Fruit fly (Drosophila melanogaster) whole organism, embryonic: ENCODE measurements around the gene CG43845.

Experiments used
- Bgb ChIP-seq: fragments of 200-800 bp; sonication (Bioruptor generic); IDR thresholded peaks from 2 replicates; pipeline ENCODE4 v1.3.6; 2022; ENCODE audit warnings: missing biosample characterization, missing genetic modification characterization; ENCODE audit not compliant: partially characterized antibody
- CG10366 ChIP-seq: fragments of 200-800 bp; sonication (Bioruptor generic); IDR thresholded peaks from 2 replicates; pipeline ENCODE4 v1.3.6; 2022; ENCODE audit warnings: missing biosample characterization, missing genetic modification characterization
- CG13894 ChIP-seq: fragments of 200-800 bp; sonication (Bioruptor generic); optimal IDR thresholded peaks from 3 replicates; lab custom pipeline; 2018; ENCODE audit warnings: missing biosample characterization, mild to moderate bottlenecking, missing genetic modification characterization, moderate library complexity
- CG1603 ChIP-seq: fragments of 200-800 bp; sonication (Bioruptor generic); optimal IDR thresholded peaks from 2 replicates; lab custom pipeline; 2019; ENCODE audit warnings: missing biosample characterization, mild to moderate bottlenecking, missing genetic modification characterization, moderate library complexity
- CG16815 ChIP-seq: fragments of 200-800 bp; sonication (Bioruptor generic); optimal IDR thresholded peaks from 3 replicates; lab custom pipeline; 2017; ENCODE audit warnings: missing biosample characterization, mild to moderate bottlenecking, missing genetic modification characterization
- CG17612 ChIP-seq: fragments of 200-800 bp; sonication (Bioruptor generic); IDR thresholded peaks from 2 replicates; pipeline ENCODE4 v1.3.6; 2022; ENCODE audit warnings: missing biosample characterization, missing genetic modification characterization
- CG17829 ChIP-seq: fragments of 200-800 bp; optimal IDR thresholded peaks from 2 replicates; lab custom pipeline; 2019; ENCODE audit warnings: missing biosample characterization, mild to moderate bottlenecking, missing genetic modification characterization, moderate library complexity
- CG18262 ChIP-seq: fragments of 200-800 bp; optimal IDR thresholded peaks from 3 replicates; lab custom pipeline; 2019; ENCODE audit warnings: missing biosample characterization, mild to moderate bottlenecking, missing genetic modification characterization, moderate library complexity
- CG4328 ChIP-seq: fragments of 200-800 bp; sonication (Bioruptor generic); optimal IDR thresholded peaks from 3 replicates; lab custom pipeline; 2017; ENCODE audit warnings: missing biosample characterization, missing genetic modification reagents, missing genetic modification characterization
- CG4360 ChIP-seq: fragments of 200-800 bp; sonication (Bioruptor generic); IDR thresholded peaks from 2 replicates; pipeline ENCODE4 v1.3.6; 2022; ENCODE audit warnings: missing biosample characterization, missing genetic modification characterization
- CG4617 ChIP-seq: fragments of 200-800 bp; sonication (Bioruptor generic); optimal IDR thresholded peaks from 3 replicates; lab custom pipeline; 2016; ENCODE audit warnings: missing biosample characterization, missing genetic modification characterization, borderline replicate concordance
- CG9727 ChIP-seq: fragments of 200-800 bp; sonication (Bioruptor generic); optimal IDR thresholded peaks from 3 replicates; lab custom pipeline; 2017; ENCODE audit warnings: missing biosample characterization, mild to moderate bottlenecking, missing genetic modification characterization
- CHES-1-like ChIP-seq: fragments of 200-800 bp; sonication (Bioruptor generic); optimal IDR thresholded peaks from 2 replicates; lab custom pipeline; 2016; ENCODE audit warnings: missing biosample characterization, missing genetic modification characterization
- CrebB ChIP-seq: fragments of 200-800 bp; sonication (Bioruptor generic); optimal IDR thresholded peaks from 3 replicates; lab custom pipeline; 2018; ENCODE audit warnings: missing biosample characterization, mild to moderate bottlenecking, missing genetic modification characterization
- Dref ChIP-seq: fragments of 200-800 bp; sonication (Bioruptor generic); IDR thresholded peaks from 2 replicates; pipeline ENCODE4 v1.3.6; 2022; ENCODE audit warnings: missing biosample characterization, missing genetic modification characterization
- Drgx ChIP-seq: fragments of 200-800 bp; sonication (Bioruptor generic); IDR thresholded peaks from 2 replicates; pipeline ENCODE4 v1.3.6; 2022; ENCODE audit warnings: missing biosample characterization, missing genetic modification characterization
- Hmx ChIP-seq: fragments of 200-800 bp; sonication (Bioruptor generic); optimal IDR thresholded peaks from 2 replicates; lab custom pipeline; 2016; ENCODE audit warnings: missing biosample characterization, missing genetic modification characterization
- NfI ChIP-seq: fragments of 200-800 bp; sonication (Bioruptor generic); optimal IDR thresholded peaks from 3 replicates; lab custom pipeline; 2018; ENCODE audit warnings: missing biosample characterization, mild to moderate bottlenecking, missing genetic modification characterization, moderate library complexity
- Opbp ChIP-seq: fragments of 200-800 bp; sonication (Bioruptor generic); IDR thresholded peaks from 3 replicates; pipeline ENCODE4 v1.3.6; 2022; ENCODE audit warnings: missing biosample characterization, missing genetic modification characterization; ENCODE audit not compliant: partially characterized antibody
- Optix ChIP-seq: fragments of 200-800 bp; sonication (Bioruptor generic); IDR thresholded peaks from 3 replicates; pipeline ENCODE4 v1.3.6; 2022; ENCODE audit warnings: missing biosample characterization, missing genetic modification characterization
- Pdp1 ChIP-seq, 2 experiments: fragments of 200-800 bp; sonication (Bioruptor generic); optimal IDR thresholded peaks; 3 replicates each; lab custom pipeline; 2016; ENCODE audit warnings: missing biosample characterization in 2 of 2, missing genetic modification characterization in 2 of 2, mild to moderate bottlenecking in 1 of 2, moderate library complexity in 1 of 2
- Scr ChIP-seq: fragments of 200-800 bp; sonication (Bioruptor generic); IDR thresholded peaks from 2 replicates; pipeline ENCODE4 v1.3.6; 2022; ENCODE audit warnings: missing biosample characterization, missing genetic modification characterization; ENCODE audit not compliant: partially characterized antibody
- Side ChIP-seq: fragments of 200-800 bp; sonication (Bioruptor generic); optimal IDR thresholded peaks from 2 replicates; lab custom pipeline; 2016; ENCODE audit warnings: missing biosample characterization, missing genetic modification characterization
- Spps ChIP-seq: fragments of 200-800 bp; sonication (Bioruptor generic); optimal IDR thresholded peaks from 2 replicates; lab custom pipeline; 2018; ENCODE audit warnings: missing biosample characterization, mild to moderate bottlenecking, missing genetic modification characterization
- Ssrp ChIP-seq: fragments of 200-800 bp; sonication (Bioruptor generic); optimal IDR thresholded peaks from 2 replicates; lab custom pipeline; 2018; ENCODE audit warnings: missing biosample characterization, mild to moderate bottlenecking, missing genetic modification characterization, moderate library complexity
- TFAM ChIP-seq: fragments of 200-800 bp; sonication (Bioruptor generic); optimal IDR thresholded peaks from 2 replicates; lab custom pipeline; 2017; ENCODE audit warnings: missing biosample characterization, missing genetic modification characterization, inconsistent platforms
- amos ChIP-seq: fragments of 200-800 bp; sonication (Bioruptor generic); IDR thresholded peaks from 2 replicates; pipeline ENCODE4 v1.3.6; 2022; ENCODE audit warnings: missing biosample characterization, missing genetic modification characterization; ENCODE audit not compliant: partially characterized antibody
- ap ChIP-seq: fragments of 200-800 bp; sonication (Bioruptor generic); IDR thresholded peaks from 2 replicates; pipeline ENCODE4 v1.3.6; 2022; ENCODE audit warnings: missing biosample characterization, missing genetic modification characterization
- bsh ChIP-seq, 2 experiments: fragments of 200-800 bp; sonication (Bioruptor generic); optimal IDR thresholded peaks; 2 replicates each; lab custom pipeline; 2017 to 2018; ENCODE audit warnings: mild to moderate bottlenecking in 2 of 2, missing biosample characterization in 2 of 2, missing genetic modification characterization in 2 of 2, moderate library complexity in 1 of 2
- caup ChIP-seq: fragments of 200-800 bp; sonication (Bioruptor generic); optimal IDR thresholded peaks from 3 replicates; lab custom pipeline; 2017; ENCODE audit warnings: missing biosample characterization, mild to moderate bottlenecking, missing genetic modification characterization, moderate library complexity; ENCODE audit not compliant: severe bottlenecking
- ci ChIP-seq: fragments of 200-800 bp; sonication (Bioruptor generic); IDR thresholded peaks from 3 replicates; pipeline ENCODE4 v1.3.6; 2022; ENCODE audit warnings: missing biosample characterization, missing genetic modification characterization
- dmrt11E ChIP-seq: fragments of 200-800 bp; sonication (Bioruptor generic); optimal IDR thresholded peaks from 3 replicates; lab custom pipeline; 2018; ENCODE audit warnings: missing biosample characterization, mild to moderate bottlenecking, missing genetic modification characterization, moderate library complexity
- h ChIP-seq: fragments of >200 bp; optimal IDR thresholded peaks from 2 replicates; lab custom pipeline; 2017
- insv ChIP-seq, 2 experiments: fragments of 200-800 bp; sonication (Bioruptor generic); optimal IDR thresholded peaks; 3 replicates each; lab custom pipeline; 2016 to 2018; ENCODE audit warnings: missing biosample characterization in 2 of 2, missing genetic modification characterization in 2 of 2
- kah ChIP-seq: fragments of 200-800 bp; sonication (Bioruptor generic); optimal IDR thresholded peaks from 2 replicates; lab custom pipeline; 2018; ENCODE audit warnings: missing biosample characterization, mild to moderate bottlenecking, missing genetic modification characterization
- knrl ChIP-seq: fragments of 200-800 bp; sonication (Bioruptor generic); IDR thresholded peaks from 3 replicates; pipeline ENCODE4 v1.3.6; 2022; ENCODE audit warnings: missing biosample characterization, missing genetic modification characterization; ENCODE audit not compliant: partially characterized antibody
- mam ChIP-seq: fragments of 200-800 bp; sonication (Bioruptor generic); optimal IDR thresholded peaks from 3 replicates; lab custom pipeline; 2016; ENCODE audit warnings: missing biosample characterization, missing genetic modification characterization
- oc ChIP-seq: fragments of 200-800 bp; sonication (Bioruptor generic); optimal IDR thresholded peaks from 2 replicates; lab custom pipeline; 2018; ENCODE audit warnings: missing biosample characterization, mild to moderate bottlenecking, missing genetic modification characterization, moderate library complexity
- otp ChIP-seq: fragments of 200-800 bp; sonication (Bioruptor generic); IDR thresholded peaks from 3 replicates; pipeline ENCODE4, ENCODE4 v1.3.6; 2022; ENCODE audit warnings: missing biosample characterization, missing genetic modification characterization
- pnt ChIP-seq: fragments of 200-800 bp; sonication (Bioruptor generic); optimal IDR thresholded peaks from 3 replicates; lab custom pipeline; 2016; ENCODE audit warnings: missing biosample characterization, missing genetic modification characterization
- psq ChIP-seq: fragments of 200-800 bp; sonication (Bioruptor generic); optimal IDR thresholded peaks from 2 replicates; lab custom pipeline; 2017; ENCODE audit warnings: missing biosample characterization, missing genetic modification characterization
- ro ChIP-seq: fragments of 200-800 bp; sonication (Bioruptor generic); IDR thresholded peaks from 2 replicates; pipeline ENCODE4 v1.3.6; 2022; ENCODE audit warnings: missing biosample characterization, missing genetic modification characterization
- sc ChIP-seq, 3 experiments: fragments of >200 bp in 2 of 3; fragments of 200-800 bp in 1 of 3; sonication (Bioruptor generic) in 1 of 3; optimal IDR thresholded peaks; 2 replicates in 2 of 3; 3 replicates in 1 of 3; lab custom pipeline; 2017; ENCODE audit warnings: mild to moderate bottlenecking in 1 of 3, missing biosample characterization in 1 of 3, missing genetic modification characterization in 1 of 3, missing genetic modification reagents in 1 of 3
- scrt ChIP-seq: fragments of 200-800 bp; sonication (Bioruptor generic); optimal IDR thresholded peaks from 2 replicates; lab custom pipeline; 2018; ENCODE audit warnings: missing biosample characterization, mild to moderate bottlenecking, missing genetic modification characterization, moderate library complexity
- sqz ChIP-seq: fragments of 200-800 bp; sonication (Bioruptor generic); optimal IDR thresholded peaks from 3 replicates; lab custom pipeline; 2018; ENCODE audit warnings: missing biosample characterization, mild to moderate bottlenecking, missing genetic modification characterization
- sr ChIP-seq: fragments of 200-800 bp; sonication (Bioruptor generic); IDR thresholded peaks from 3 replicates; pipeline ENCODE4 v1.3.6; 2022; ENCODE audit warnings: missing biosample characterization, missing genetic modification characterization
- tap ChIP-seq: fragments of 200-800 bp; optimal IDR thresholded peaks from 3 replicates; lab custom pipeline; 2019; ENCODE audit warnings: missing biosample characterization, mild to moderate bottlenecking, missing genetic modification characterization, moderate library complexity
- trh ChIP-seq: fragments of 200-800 bp; sonication (Bioruptor generic); optimal IDR thresholded peaks from 2 replicates; lab custom pipeline; 2016; ENCODE audit warnings: missing biosample characterization, missing genetic modification characterization
- wek ChIP-seq: fragments of 200-800 bp; sonication (Bioruptor generic); optimal IDR thresholded peaks from 3 replicates; lab custom pipeline; 2018; ENCODE audit warnings: missing biosample characterization, mild to moderate bottlenecking, missing genetic modification characterization, moderate library complexity
- zfh2 ChIP-seq: fragments of 200-800 bp; sonication (Bioruptor generic); optimal IDR thresholded peaks from 2 replicates; lab custom pipeline; 2016; ENCODE audit warnings: missing biosample characterization, missing genetic modification characterization

CG43845 gene

dm6 chr3R:5564775-5565190 is 41.9 kb upstream of the CG43845 start, which contains the start of the genes CG14671 and CG12746 (continued):
- TF ChIP-seq ro (GFP tag; lab: Robert Waterston, UW) (no peak), CG1603 (tag; lab: Kevin White, UChicago) (peak; percentile 38), pnt (GFP tag; lab: Kevin White, UChicago) (no peak), CG4360 (GFP tag; lab: Robert Waterston, UW) (peak; percentile 48), sc (optimal IDR thresholded peaks at IDR 0.05; lab: Kevin White, UChicago) (no peak), sc (GFP tag; optimal IDR thresholded peaks at IDR 0.05; lab: Kevin White, UChicago) (no peak), CrebB (tag; lab: Kevin White, UChicago) (peak; percentile 26), mam (GFP tag; lab: Kevin White, UChicago) (no peak), psq (GFP tag; lab: Kevin White, UChicago) (no peak), Hmx (GFP tag; lab: Kevin White, UChicago) (no peak), CG17612 (GFP tag; lab: Robert Waterston, UW) (no peak), knrl (GFP tag; lab: Robert Waterston, UW) (0 out of 3 replicates have a peak, but pooled peaks have one; percentile 9), tap (tag; lab: Kevin White, UChicago) (no peak), oc (no peak), otp (GFP tag; lab: Robert Waterston, UW) (0 out of 3 replicates have a peak, but pooled peaks have one; percentile 7), Ssrp (tag; lab: Kevin White, UChicago) (no peak), Opbp (GFP tag; lab: Robert Waterston, UW) (0 out of 3 replicates have a peak, but pooled peaks have one; percentile 13), CG18262 (tag; lab: Kevin White, UChicago) (no peak), Side (no peak), kah (GFP tag; lab: Kevin White, UChicago) (peak; percentile 39), scrt (no peak), bsh (GFP tag; optimal IDR thresholded peaks at IDR 0.05; lab: Kevin White, UChicago) (no peak), zfh2 (no peak), amos (GFP tag; lab: Robert Waterston, UW) (no peak; the same call in 1 of the 2 replicates), ap (GFP tag; lab: Robert Waterston, UW) (no peak), Bgb (GFP tag; lab: Robert Waterston, UW) (peak; percentile 20; the same call in 1 of the 2 replicates), ci (peak; percentile 55; the same call in 1 of the 3 replicates), Dref (GFP tag; lab: Robert Waterston, UW) (peak; percentile 81), Drgx (no peak), caup (GFP tag; lab: Kevin White, UChicago) (no peak), Optix (GFP tag; lab: Robert Waterston, UW) (no peak), Spps (tag; lab: Kevin White, UChicago) (no peak), CG10366 (no peak), Pdp1 (GFP tag; optimal IDR thresholded peaks at IDR 0.05; lab: Kevin White, UChicago) (peak in 1 of 2 experiments; percentile 18), dmrt11E (tag; lab: Kevin White, UChicago) (no peak), CG13894 (no peak), CG17829 (tag; lab: Kevin White, UChicago) (no peak), sr (no peak), h (lab: Kevin White, UChicago) (no peak), TFAM (GFP tag; lab: Kevin White, UChicago) (no peak), trh (no peak), sqz (GFP tag; lab: Kevin White, UChicago) (no peak), CHES-1-like (GFP tag; lab: Kevin White, UChicago) (no peak), CG4617 (peak; percentile 52), CG4328 (GFP tag; lab: Kevin White, UChicago) (no peak), NfI (GFP tag; lab: Kevin White, UChicago) (no peak), CG9727 (GFP tag; lab: Kevin White, UChicago) (no peak), wek (GFP tag; lab: Kevin White, UChicago) (no peak), Scr (peak; percentile 39; the same call in 1 of the 2 replicates), CG16815 (GFP tag; lab: Kevin White, UChicago) (no peak), insv (GFP tag; optimal IDR thresholded peaks at IDR 0.05; lab: Kevin White, UChicago) (peak in 1 of 2 experiments; percentile 94)
